Fruit fly (Drosophila melanogaster): ENCODE results near the gene Atu.

Gene Atu

DNA sequence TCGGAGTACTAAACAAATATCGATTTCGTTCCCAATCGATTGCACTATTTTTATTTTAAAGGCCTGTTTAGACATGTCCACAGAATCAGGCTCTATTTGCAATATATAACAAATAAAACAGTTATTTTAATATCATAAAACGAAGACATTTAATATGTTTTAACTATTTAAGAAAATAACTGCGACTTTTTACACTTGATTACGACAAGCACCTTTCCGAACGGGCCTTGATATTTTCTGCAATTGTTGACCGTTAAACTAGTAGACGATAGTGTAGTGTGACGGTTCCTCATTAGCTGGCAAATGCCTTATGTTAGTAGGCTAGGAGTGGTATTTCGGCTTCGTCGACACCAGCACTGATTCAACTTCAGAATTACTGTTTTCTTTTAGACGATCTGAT is 44.6 kb upstream of the Atu start, which contains the start of the genes CG2931 and Rheb:
Gene CG2931, minus strand, starts transcription at position 26 of the 400 bp plus-strand sequence.
Gene Rheb, plus strand, starts transcription at position 332 of the 400 bp plus-strand sequence.
- TF ChIP-seq Vsx2 (GFP tag; optimal IDR thresholded peaks at IDR 0.05; ENCODE audit: partially characterized antibody): no peak
- peak; percentile 34 for TF ChIP-seq Sp1 (GFP tag; optimal IDR thresholded peaks at IDR 0.05)
- TF ChIP-seq Hnf4 (GFP tag; optimal IDR thresholded peaks at IDR 0.05): peak; percentile 69
- TF ChIP-seq woc (GFP tag; optimal IDR thresholded peaks at IDR 0.05): peak; percentile 79
- TF ChIP-seq ey (GFP tag; optimal IDR thresholded peaks at IDR 0.05): peak; percentile 52
- TF ChIP-seq Dif (GFP tag; optimal IDR thresholded peaks at IDR 0.05; ENCODE audit: partially characterized antibody): no peak
- TF ChIP-seq Myc (optimal IDR thresholded peaks at IDR 0.05): no peak
- TF ChIP-seq dmrt93B (GFP tag; optimal IDR thresholded peaks at IDR 0.05): no peak
- TF ChIP-seq fru (GFP tag; optimal IDR thresholded peaks at IDR 0.05): peak; percentile 44
- TF ChIP-seq Mio (GFP tag; optimal IDR thresholded peaks at IDR 0.05): no peak
- TF ChIP-seq h (GFP tag; optimal IDR thresholded peaks at IDR 0.05): peak; percentile 69
- peak; percentile 24 for TF ChIP-seq OdsH (GFP tag; optimal IDR thresholded peaks at IDR 0.05)
- no peak for TF ChIP-seq usp (GFP tag; optimal IDR thresholded peaks at IDR 0.05)
- peak; percentile 33 for TF ChIP-seq dsf (GFP tag; optimal IDR thresholded peaks at IDR 0.05; ENCODE audit: borderline replicate concordance)
- peak; percentile 67 for TF ChIP-seq br (GFP tag; optimal IDR thresholded peaks at IDR 0.05)
- no peak for TF ChIP-seq Dfd (GFP tag; optimal IDR thresholded peaks at IDR 0.05)
- no peak for TF ChIP-seq CrebA (GFP tag; optimal IDR thresholded peaks at IDR 0.05; ENCODE audit: borderline replicate concordance)
- peak; percentile 43 for TF ChIP-seq Jra (GFP tag; optimal IDR thresholded peaks at IDR 0.05)
- peak; percentile 68 for TF ChIP-seq HLH106 (tag; optimal IDR thresholded peaks at IDR 0.05)
- no peak for TF ChIP-seq Rel (GFP tag; optimal IDR thresholded peaks at IDR 0.05)
- TF ChIP-seq Rel (tag; optimal IDR thresholded peaks at IDR 0.05): peak; percentile 13
- TF ChIP-seq pan (optimal IDR thresholded peaks at IDR 0.05): no peak
- peak; percentile 66 for TF ChIP-seq sv (GFP tag; optimal IDR thresholded peaks at IDR 0.05)
- no peak for TF ChIP-seq N (GFP tag; optimal IDR thresholded peaks at IDR 0.05)
- TF ChIP-seq Hr78 (GFP tag; optimal IDR thresholded peaks at IDR 0.05): no peak
- no peak for TF ChIP-seq Abd-B (GFP tag; optimal IDR thresholded peaks at IDR 0.05)
- TF ChIP-seq tai (GFP tag; optimal IDR thresholded peaks at IDR 0.05): no peak
- no peak for TF ChIP-seq CG32264 (GFP tag; optimal IDR thresholded peaks at IDR 0.05)
- no peak for TF ChIP-seq lola (GFP tag; optimal IDR thresholded peaks at IDR 0.05)
- no peak for TF ChIP-seq GATAd (GFP tag; optimal IDR thresholded peaks at IDR 0.05)
- TF ChIP-seq sage (GFP tag; optimal IDR thresholded peaks at IDR 0.05): no peak
- TF ChIP-seq rgr (GFP tag; optimal IDR thresholded peaks at IDR 0.05): peak; percentile 59
- TF ChIP-seq jim (GFP tag; optimal IDR thresholded peaks at IDR 0.05): no peak
- peak; percentile 27 for TF ChIP-seq Hr83 (GFP tag; optimal IDR thresholded peaks at IDR 0.05; ENCODE audit: poor library complexity, severe bottlenecking)
- TF ChIP-seq CG9705 (GFP tag; optimal IDR thresholded peaks at IDR 0.05): peak; percentile 46
- TF ChIP-seq brk (GFP tag; optimal IDR thresholded peaks at IDR 0.05): no peak
- TF ChIP-seq foxo (GFP tag; optimal IDR thresholded peaks at IDR 0.05): peak in 1 of 2 experiments; percentile 71
- peak; percentile 40 for TF ChIP-seq psq (GFP tag; optimal IDR thresholded peaks at IDR 0.05)
- no peak for TF ChIP-seq dl (GFP tag; optimal IDR thresholded peaks at IDR 0.05; ENCODE audit: insufficient read depth in 1 of 2, partially characterized antibody in 2 of 2)

DNA sequence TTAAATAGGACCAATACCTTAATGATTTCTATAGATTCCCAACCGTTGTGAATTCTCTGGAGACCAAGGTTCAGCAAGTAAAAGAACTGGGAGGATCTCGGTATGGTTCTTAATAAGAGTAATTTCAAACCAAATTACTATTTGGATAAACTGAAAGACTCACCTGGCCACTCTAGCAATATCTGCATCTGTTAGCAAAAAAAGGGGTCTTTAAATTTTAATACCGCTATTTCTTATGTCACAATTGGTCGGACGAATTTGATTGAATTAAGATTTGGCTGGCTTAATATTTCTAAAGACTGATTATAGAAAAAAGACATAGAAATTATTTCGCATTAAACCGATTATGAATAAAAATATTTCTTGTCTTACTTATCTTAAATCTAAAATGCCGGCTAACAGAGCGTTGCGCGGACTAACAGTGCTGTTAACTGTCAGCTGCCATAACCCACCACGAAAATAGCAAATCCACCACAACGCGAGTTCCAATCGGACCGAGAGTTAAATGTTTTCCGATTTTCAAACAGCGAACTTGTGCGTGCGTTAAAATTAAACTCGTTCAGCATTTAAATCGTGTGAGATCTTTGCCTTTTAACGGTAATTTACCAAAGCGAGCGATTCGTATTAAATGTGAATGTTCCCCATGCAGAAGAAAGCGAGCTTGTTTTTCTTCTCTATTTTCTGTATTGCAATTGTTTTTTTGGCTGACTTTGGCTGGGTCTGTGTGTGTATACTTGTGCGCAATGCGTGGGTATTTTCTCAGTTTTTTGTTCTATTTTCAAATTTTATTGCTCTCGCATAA is 42.3 kb upstream of the Atu start, which contains the start of gene CRMP:
Gene CRMP, plus strand, starts transcription at position 474 of the 802 bp plus-strand sequence.
- TF ChIP-seq HLH106 (tag; optimal IDR thresholded peaks at IDR 0.05) (no peak), foxo (GFP tag; optimal IDR thresholded peaks at IDR 0.05) (peak in 1 of 2 experiments; percentile 11)

DNA sequence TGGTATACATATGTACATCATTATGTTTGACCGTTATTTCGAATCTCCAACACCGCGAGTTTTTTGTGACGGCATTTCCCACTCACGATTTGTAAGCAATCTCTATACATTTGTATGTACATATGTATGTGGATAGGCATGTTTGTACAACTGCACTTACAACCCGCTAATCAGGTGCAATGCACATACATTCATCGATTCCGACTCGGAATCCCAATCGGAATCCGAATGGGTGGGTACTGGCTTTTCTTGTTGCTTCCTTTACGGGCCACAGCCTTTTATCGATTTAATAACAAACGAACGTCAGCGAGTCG is 41.8 kb upstream of the Atu start:
- no peak for TF ChIP-seq foxo (GFP tag; optimal IDR thresholded peaks at IDR 0.05)
- TF ChIP-seq tai (GFP tag; optimal IDR thresholded peaks at IDR 0.05): no peak
- no peak for TF ChIP-seq lola (GFP tag; optimal IDR thresholded peaks at IDR 0.05)
- TF ChIP-seq Mio (GFP tag; optimal IDR thresholded peaks at IDR 0.05): no peak
- TF ChIP-seq brk (GFP tag; optimal IDR thresholded peaks at IDR 0.05): no peak
- no peak for TF ChIP-seq Hnf4 (GFP tag; optimal IDR thresholded peaks at IDR 0.05)
- TF ChIP-seq Dif (GFP tag; optimal IDR thresholded peaks at IDR 0.05; ENCODE audit: partially characterized antibody): no peak

All from whole organism, wandering third instar larva.